Worm (Caenorhabditis elegans) whole organism, young adult: ENCODE results near the gene rbm-28.

Experiments
- ama-1 ChIP-seq, 3 experiments: fragments of 150-350 bp in 1 of 3; sonication (generic microtip) in 2 of 3; optimal IDR thresholded peaks; 2 replicates each; lab custom pipeline; 2014 to 2018; ENCODE audit warnings: missing biosample characterization in 2 of 3, missing genetic modification characterization in 2 of 3, missing genetic modification reagents in 2 of 3
- atf-7 ChIP-seq: sonication (generic microtip); optimal IDR thresholded peaks from 2 replicates; lab custom pipeline; 2017; ENCODE audit warnings: mild to moderate bottlenecking, missing genetic modification characterization, missing compliant biosample characterization
- bed-1 ChIP-seq: fragments of 200-800 bp; sonication (Bioruptor generic); IDR thresholded peaks from 2 replicates; pipeline ENCODE4 v1.3.6; 2022; ENCODE audit warnings: missing genetic modification reagents, missing genetic modification characterization, missing compliant biosample characterization
- dox-1 ChIP-seq: fragments of 200-800 bp; sonication (Bioruptor generic); IDR thresholded peaks from 2 replicates; pipeline ENCODE4 v1.3.6; 2022; ENCODE audit warnings: missing genetic modification reagents, missing genetic modification characterization, missing compliant biosample characterization
- dpl-1 ChIP-seq: fragments of 150-350 bp; optimal IDR thresholded peaks from 2 replicates; lab custom pipeline; 2014; ENCODE audit warnings: missing biosample characterization, missing genetic modification reagents, missing genetic modification characterization
- efl-1 ChIP-seq: fragments of 150-350 bp; optimal IDR thresholded peaks from 2 replicates; lab custom pipeline; 2014; ENCODE audit warnings: missing biosample characterization, missing genetic modification reagents, missing genetic modification characterization
- nfya-1 ChIP-seq: sonication (generic microtip); optimal IDR thresholded peaks from 2 replicates; lab custom pipeline; 2017; ENCODE audit warnings: antibody characterized with exemption, missing compliant biosample characterization, missing genetic modification characterization, borderline replicate concordance; ENCODE audit not compliant: insufficient read depth
- nhr-27 ChIP-seq: fragments of 200-800 bp; sonication (Bioruptor generic); optimal IDR thresholded peaks from 2 replicates; lab custom pipeline; 2018; ENCODE audit warnings: mild to moderate bottlenecking, missing genetic modification characterization, moderate library complexity, missing compliant biosample characterization
- pha-4 ChIP-seq: fragments of 150-350 bp; sonication (generic microtip); optimal IDR thresholded peaks from 2 replicates; lab custom pipeline; 2014; ENCODE audit warnings: missing biosample characterization, missing genetic modification reagents, missing genetic modification characterization
- unc-130 ChIP-seq: sonication (generic microtip); optimal IDR thresholded peaks from 2 replicates; lab custom pipeline; 2016; ENCODE audit warnings: missing genetic modification reagents, missing genetic modification characterization, missing compliant biosample characterization

- TF ChIP-seq dox-1 (GFP tag; lab: Robert Waterston, UW) (no peak), ama-1 (optimal IDR thresholded peaks at IDR 0.05; lab: Kevin White, UChicago) (no peak), ama-1 (GFP tag; optimal IDR thresholded peaks at IDR 0.05; lab: Kevin White, UChicago) (no peak), dpl-1 (GFP tag; lab: Kevin White, UChicago) (no peak), efl-1 (GFP tag; lab: Kevin White, UChicago) (no peak), atf-7 (no peak), unc-130 (GFP tag; lab: Kevin White, UChicago) (no peak), nhr-27 (tag; lab: Kevin White, UChicago) (no peak), pha-4 (tag; lab: Kevin White, UChicago) (no peak), nfya-1 (tag; lab: Kevin White, UChicago) (no peak), bed-1 (GFP tag; lab: Robert Waterston, UW) (no peak)
These were observed 50.7 kb downstream of the rbm-28 start for ce11 chrII:14907719-14908118.
